Worm (Caenorhabditis elegans): Measurements from ENCODE around the gene F11D11.6.

The F11D11.6 gene

DNA sequence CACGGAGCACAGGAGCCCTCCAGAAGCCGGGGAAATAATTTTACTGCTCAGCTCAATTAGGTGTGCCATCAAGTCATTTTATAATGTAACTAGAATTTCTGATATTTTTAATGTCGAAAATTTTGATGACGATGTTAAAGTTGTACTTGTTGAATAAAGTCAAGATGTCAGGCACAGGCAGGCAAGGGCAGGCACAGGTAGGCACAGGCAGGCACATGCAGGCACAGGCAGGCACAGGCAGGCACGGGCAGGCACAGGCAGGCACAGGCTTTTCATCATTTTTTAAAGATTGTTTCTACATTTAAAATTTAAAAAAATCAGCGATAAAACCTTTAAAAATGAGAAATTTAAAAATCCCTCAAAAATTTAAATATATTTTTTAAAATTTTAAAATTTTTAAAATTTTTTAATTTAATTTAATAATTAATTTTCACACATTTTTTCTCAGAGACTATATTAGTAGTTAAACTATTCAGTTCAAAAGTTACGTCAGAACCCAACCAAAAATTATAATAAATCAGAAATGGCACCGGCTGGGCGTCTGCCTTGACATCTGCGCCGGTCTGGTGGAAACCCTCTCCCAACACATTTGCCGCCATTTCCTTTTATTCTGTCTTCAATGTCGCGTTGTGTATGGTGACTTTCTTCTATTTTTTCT is 43.6 kb downstream of the F11D11.6 start, which contains the start of gene Y17D7C.6:
TSS of gene Y17D7C.6 (plus strand) at position 608 of the 658 bp plus-strand sequence.
- TF ChIP-seq ceh-83 (GFP tag; optimal IDR thresholded peaks at IDR 0.05) (no peak), M03D4.4 (tag; optimal IDR thresholded peaks at IDR 0.05) (no peak), lin-32 (GFP tag; optimal IDR thresholded peaks at IDR 0.05) (no peak), unc-62 (GFP tag; optimal IDR thresholded peaks at IDR 0.05) (no peak), tbx-8 (GFP tag; optimal IDR thresholded peaks at IDR 0.05) (no peak), pha-4 (tag; optimal IDR thresholded peaks at IDR 0.05) (no peak), sptf-1 (tag; optimal IDR thresholded peaks at IDR 0.05) (no peak), ztf-11 (tag; optimal IDR thresholded peaks at IDR 0.05) (no peak), mls-2 (tag; optimal IDR thresholded peaks at IDR 0.05) (no peak), mab-5 (tag; optimal IDR thresholded peaks at IDR 0.05) (no peak), nhr-237 (tag; optimal IDR thresholded peaks at IDR 0.05) (no peak), blmp-1 (tag; optimal IDR thresholded peaks at IDR 0.05) (no peak), elt-3 (tag; optimal IDR thresholded peaks at IDR 0.05) (no peak), unc-39 (tag; optimal IDR thresholded peaks at IDR 0.05) (no peak), nhr-76 (tag; optimal IDR thresholded peaks at IDR 0.05) (no peak), cnd-1 (tag; optimal IDR thresholded peaks at IDR 0.05) (no peak), lsy-2 (tag; optimal IDR thresholded peaks at IDR 0.05) (no peak), snpc-4 (tag; optimal IDR thresholded peaks at IDR 0.05) (no peak)

DNA sequence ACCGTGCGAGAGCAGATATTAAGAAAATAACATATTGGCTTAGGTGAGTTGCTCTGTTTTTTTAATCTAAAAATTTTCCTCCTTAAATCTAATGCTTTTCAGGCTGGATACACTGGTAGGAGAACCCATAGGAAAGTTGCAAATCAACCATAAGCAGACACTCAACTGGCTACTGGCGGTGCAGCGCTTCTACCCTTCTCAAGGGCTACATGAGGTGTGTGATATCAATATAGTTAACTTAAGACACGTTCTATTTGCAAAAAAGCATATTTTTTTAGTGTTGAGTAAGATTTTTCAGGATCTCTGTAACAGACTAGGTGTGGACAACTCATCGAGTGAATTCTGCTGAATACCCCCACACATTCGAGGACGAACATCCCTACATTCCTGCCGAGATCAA is 44.9 kb downstream of the F11D11.6 start:
- TF ChIP-seq ztf-11 (tag; optimal IDR thresholded peaks at IDR 0.05): no peak
- no peak for TF ChIP-seq unc-120 (tag; optimal IDR thresholded peaks at IDR 0.05; ENCODE audit: poor library complexity, severe bottlenecking)
- no peak for TF ChIP-seq flh-1 (GFP tag; optimal IDR thresholded peaks at IDR 0.05)
- no peak for TF ChIP-seq elt-3 (tag; optimal IDR thresholded peaks at IDR 0.05)
- TF ChIP-seq ceh-43 (GFP tag; optimal IDR thresholded peaks at IDR 0.05): no peak
- TF ChIP-seq mab-5 (tag; optimal IDR thresholded peaks at IDR 0.05): no peak
- no peak for TF ChIP-seq zip-8 (tag; optimal IDR thresholded peaks at IDR 0.05)
- TF ChIP-seq hlh-1 (tag; optimal IDR thresholded peaks at IDR 0.05): no peak
- no peak for TF ChIP-seq bed-3 (GFP tag; optimal IDR thresholded peaks at IDR 0.05)
- TF ChIP-seq ham-2 (GFP tag; optimal IDR thresholded peaks at IDR 0.05): no peak

DNA sequence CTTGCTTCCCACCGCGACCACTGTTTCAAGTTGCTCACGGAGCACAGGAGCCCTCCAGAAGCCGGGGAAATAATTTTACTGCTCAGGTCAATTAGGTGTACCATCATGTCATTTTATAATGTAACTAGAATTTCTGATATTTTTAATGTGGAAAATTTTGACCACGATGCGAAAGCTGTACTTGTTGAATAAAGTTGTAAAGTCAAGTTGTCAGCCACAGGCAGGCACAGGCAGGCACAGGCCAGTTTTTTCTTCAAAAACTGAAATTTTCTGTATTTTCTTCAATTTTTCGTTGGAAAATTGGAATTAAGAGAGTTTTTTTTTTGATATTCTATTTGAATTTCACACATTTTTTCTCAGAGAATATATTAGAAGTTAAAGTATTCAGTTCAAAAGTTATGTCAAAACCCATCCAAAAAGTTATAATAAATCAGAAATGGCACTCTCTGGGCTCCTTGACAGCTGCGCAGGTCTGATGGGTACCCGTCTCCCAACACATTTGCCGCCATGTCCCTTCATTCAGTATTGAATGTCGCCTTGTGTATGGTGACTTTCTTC is 46.8 kb downstream of the F11D11.6 start, which contains the start of gene Y17D7C.1:
TSS of gene Y17D7C.1 (plus strand) at position 508 of the 558 bp plus-strand sequence.
- TF ChIP-seq hlh-1 (tag; optimal IDR thresholded peaks at IDR 0.05) (peak; percentile 26), tbx-8 (GFP tag; optimal IDR thresholded peaks at IDR 0.05) (no peak), ces-1 (GFP tag; optimal IDR thresholded peaks at IDR 0.05) (no peak), elt-3 (tag; optimal IDR thresholded peaks at IDR 0.05) (no peak), ceh-83 (GFP tag; optimal IDR thresholded peaks at IDR 0.05) (no peak), snpc-4 (tag; optimal IDR thresholded peaks at IDR 0.05) (no peak), drap-1 (GFP tag; optimal IDR thresholded peaks at IDR 0.05) (no peak), nhr-237 (tag; optimal IDR thresholded peaks at IDR 0.05) (no peak), lsy-2 (tag; optimal IDR thresholded peaks at IDR 0.05) (no peak)

DNA sequence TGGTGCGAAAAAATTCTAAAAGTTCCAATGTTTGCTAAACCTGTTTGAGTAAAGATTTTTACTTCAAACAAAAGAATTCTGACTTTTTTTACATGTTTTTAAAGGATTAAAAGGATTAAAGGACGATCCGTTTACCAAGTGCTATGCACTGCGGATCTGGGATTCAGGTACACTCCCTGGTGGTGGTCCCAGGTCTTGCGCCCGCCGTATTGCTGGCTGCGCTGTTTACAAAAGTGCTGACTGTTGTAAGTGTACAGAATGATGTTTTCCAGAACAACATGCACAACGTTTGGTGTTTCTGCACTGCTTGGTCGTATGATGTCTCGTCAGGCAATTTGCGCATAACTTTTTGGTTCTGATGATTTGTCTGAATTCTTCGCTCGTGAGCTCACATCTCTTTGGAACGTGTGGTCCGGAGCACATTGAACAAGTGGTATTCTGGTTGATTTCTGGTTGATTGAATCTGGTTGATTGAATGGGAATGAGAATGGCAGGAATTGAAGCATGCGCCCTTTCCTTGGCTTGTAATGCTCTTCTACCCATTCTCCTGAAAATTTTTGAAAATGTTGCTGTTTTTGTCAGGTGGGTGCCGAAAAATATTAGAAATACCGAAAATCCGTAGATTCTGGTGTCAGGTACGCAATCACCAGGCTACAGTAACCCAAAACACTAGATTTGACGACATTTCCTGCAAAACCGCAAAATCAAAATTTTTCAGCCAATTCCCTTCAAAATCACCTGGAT is 47.4 kb downstream of the F11D11.6 start:
- TF ChIP-seq hlh-1 (tag; optimal IDR thresholded peaks at IDR 0.05): no peak
- TF ChIP-seq nhr-28 (tag; optimal IDR thresholded peaks at IDR 0.05): no peak
- no peak for TF ChIP-seq bed-3 (GFP tag; optimal IDR thresholded peaks at IDR 0.05)
- TF ChIP-seq pha-4 (tag; optimal IDR thresholded peaks at IDR 0.05): no peak
- no peak for TF ChIP-seq ztf-11 (tag; optimal IDR thresholded peaks at IDR 0.05)
- no peak for TF ChIP-seq lin-32 (GFP tag; optimal IDR thresholded peaks at IDR 0.05)
- TF ChIP-seq unc-62 (GFP tag; optimal IDR thresholded peaks at IDR 0.05): no peak
- TF ChIP-seq unc-39 (tag; optimal IDR thresholded peaks at IDR 0.05): no peak
- TF ChIP-seq drap-1 (GFP tag; optimal IDR thresholded peaks at IDR 0.05): no peak
- TF ChIP-seq blmp-1 (tag; optimal IDR thresholded peaks at IDR 0.05): no peak
- no peak for TF ChIP-seq tbx-8 (GFP tag; optimal IDR thresholded peaks at IDR 0.05)
- TF ChIP-seq nhr-2 (tag; optimal IDR thresholded peaks at IDR 0.05): no peak
- no peak for TF ChIP-seq ceh-83 (GFP tag; optimal IDR thresholded peaks at IDR 0.05)
- TF ChIP-seq lsy-2 (tag; optimal IDR thresholded peaks at IDR 0.05): no peak
